Worm (Caenorhabditis elegans) whole organism, L3 larva: ENCODE results near the gene osm-5.

ENCODE experiments used
- aly-2 ChIP-seq: fragments of 150-350 bp; optimal IDR thresholded peaks from 2 replicates; lab custom pipeline; 2014; ENCODE audit warnings: missing biosample characterization, missing genetic modification characterization
- nfya-1 ChIP-seq: sonication (generic microtip); optimal IDR thresholded peaks from 2 replicates; lab custom pipeline; 2017; ENCODE audit warnings: missing genetic modification characterization, mild to moderate bottlenecking, missing compliant biosample characterization, antibody characterized with exemption, moderate library complexity; ENCODE audit not compliant: insufficient read depth
- nhr-77 ChIP-seq: fragments of 150-350 bp; optimal IDR thresholded peaks from 2 replicates; lab custom pipeline; 2014; ENCODE audit warnings: missing biosample characterization, missing genetic modification characterization

DNA sequence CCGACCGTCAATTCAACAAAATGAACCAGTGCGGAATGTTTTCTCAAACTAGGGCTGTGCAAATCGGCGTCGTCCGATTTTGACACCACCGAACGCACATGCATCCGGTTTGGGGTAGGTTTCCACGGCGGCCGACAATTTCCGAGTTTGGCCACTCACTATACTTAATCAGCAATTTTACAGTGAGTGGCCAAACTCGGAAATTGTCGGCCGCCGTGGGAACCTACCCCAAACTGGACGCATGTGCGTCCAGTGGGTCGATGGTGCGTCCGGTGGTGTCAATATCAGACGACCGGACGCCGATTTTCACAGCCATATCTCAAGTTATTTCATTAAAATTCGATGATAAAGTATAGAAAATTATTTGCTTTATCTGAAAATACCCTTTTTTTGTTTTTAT is 6.1 kb downstream of the osm-5 start:
- TF ChIP-seq aly-2 (no peak), nfya-1 (tag; lab: Kevin White, UChicago) (no peak), nhr-77 (tag; lab: Kevin White, UChicago) (no peak)
